Worm (Caenorhabditis elegans) whole organism, midembryonic: ENCODE results near the gene lem-4.

ENCODE experiments used
- cog-1 ChIP-seq: sonication (generic microtip); optimal IDR thresholded peaks from 2 replicates; lab custom pipeline; 2016; ENCODE audit warnings: missing genetic modification characterization, missing compliant biosample characterization
- klf-2 ChIP-seq: fragments of 200-800 bp; sonication (Bioruptor generic); conservative IDR thresholded peaks from 2 replicates; pipeline ENCODE4 v1.3.6; 2022; ENCODE audit warnings: missing genetic modification reagents, missing genetic modification characterization, missing compliant biosample characterization
- med-1 ChIP-seq: sonication (generic microtip); optimal IDR thresholded peaks from 2 replicates; lab custom pipeline; 2017; ENCODE audit warnings: missing genetic modification characterization, mild to moderate bottlenecking, missing compliant biosample characterization, antibody characterized with exemption, missing genetic modification reagents; ENCODE audit not compliant: insufficient read depth
- tab-1 ChIP-seq: fragments of 200-800 bp; sonication (Bioruptor generic); IDR thresholded peaks from 2 replicates; pipeline ENCODE4 v1.3.6; 2022; ENCODE audit warnings: missing genetic modification characterization, missing compliant biosample characterization
- ztf-23 ChIP-seq: fragments of 200-800 bp; sonication (Bioruptor generic); IDR thresholded peaks from 2 replicates; pipeline ENCODE4 v1.3.6; 2022; ENCODE audit warnings: missing genetic modification reagents, missing genetic modification characterization, missing compliant biosample characterization

- TF ChIP-seq med-1 (GFP tag; lab: Kevin White, UChicago) (no peak), klf-2 (GFP tag; lab: Robert Waterston, UW) (no peak), ztf-23 (GFP tag; lab: Robert Waterston, UW) (no peak), cog-1 (tag; lab: Kevin White, UChicago) (no peak), tab-1 (GFP tag; lab: Robert Waterston, UW) (no peak)
These were observed 12.5 kb downstream of the lem-4 start, which contains the start of gene Y55F3BR.6 for ce11 chrIV:842095-842494.
